Fruit fly (Drosophila melanogaster): ENCODE data around the gene crp.
A peak's percentile ranks its signal among the peaks of the same experiment; 100 is the strongest.

Gene crp

DNA sequence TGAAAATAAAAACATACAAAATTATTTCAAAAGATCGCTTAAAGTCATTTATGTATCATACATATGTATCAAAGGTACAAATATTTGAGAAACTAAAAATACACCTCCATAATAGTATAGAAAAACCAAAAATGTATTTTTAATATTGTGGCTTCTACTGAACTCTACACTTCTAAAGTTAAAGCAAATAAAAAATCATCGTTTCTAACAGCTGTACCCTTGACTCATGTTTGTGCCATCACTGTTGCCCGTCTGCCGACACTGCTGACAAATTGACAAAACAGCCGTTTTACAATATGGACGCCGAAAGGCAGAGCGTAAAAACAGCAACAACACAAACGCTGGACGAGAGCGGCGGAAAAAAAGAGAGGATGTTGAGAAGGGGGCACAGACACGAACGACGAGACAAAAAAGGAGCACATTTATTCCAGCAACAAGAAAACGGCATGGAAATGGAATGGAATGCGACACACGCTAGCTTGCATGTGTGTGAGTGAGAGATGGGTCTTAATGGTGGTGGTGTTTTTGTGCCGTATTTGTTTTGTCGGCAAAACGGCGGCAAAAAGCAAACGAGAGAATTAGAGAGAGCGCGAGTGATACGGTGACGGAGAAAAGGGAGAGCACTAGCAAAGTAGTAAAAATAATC lies 1.0 kb downstream of the crp start (continued):
- no peak for TF ChIP-seq eve (GFP tag; optimal IDR thresholded peaks at IDR 0.05)
- peak; percentile 64 for TF ChIP-seq CG6854 (GFP tag; optimal IDR thresholded peaks at IDR 0.05)
- no peak for TF ChIP-seq Atf6 (GFP tag; IDR thresholded peaks at IDR 0.05)
- TF ChIP-seq chinmo (GFP tag; IDR thresholded peaks at IDR 0.05; ENCODE audit: partially characterized antibody), result no peak
- no peak for TF ChIP-seq h (optimal IDR thresholded peaks at IDR 0.05)
- TF ChIP-seq Lhr (GFP tag; optimal IDR thresholded peaks at IDR 0.05), result peak; percentile 25
- TF ChIP-seq CG9817 (tag; optimal IDR thresholded peaks at IDR 0.05), result peak; percentile 74
- TF ChIP-seq jing (GFP tag; optimal IDR thresholded peaks at IDR 0.05), result peak; percentile 38
- TF ChIP-seq da (GFP tag; optimal IDR thresholded peaks at IDR 0.05), result peak; percentile 26
- peak; percentile 62 for TF ChIP-seq CG3995 (GFP tag; optimal IDR thresholded peaks at IDR 0.05)
- TF ChIP-seq Bgb (GFP tag; IDR thresholded peaks at IDR 0.05; ENCODE audit: partially characterized antibody), result no peak
- TF ChIP-seq pan (optimal IDR thresholded peaks at IDR 0.05), result no peak
- TF ChIP-seq pan (GFP tag; optimal IDR thresholded peaks at IDR 0.05 in 1 of 2, IDR thresholded peaks at IDR 0.05 in 1 of 2), result no peak
- TF ChIP-seq CG2202 (tag; optimal IDR thresholded peaks at IDR 0.05), result peak; percentile 50
- peak; percentile 52 for TF ChIP-seq cato (GFP tag; optimal IDR thresholded peaks at IDR 0.05; ENCODE audit: borderline replicate concordance)
- TF ChIP-seq CG12071 (GFP tag; optimal IDR thresholded peaks at IDR 0.05), result peak; percentile 78
- TF ChIP-seq CG17359 (tag; optimal IDR thresholded peaks at IDR 0.05), result peak; percentile 91
- TF ChIP-seq Atf-2 (GFP tag; optimal IDR thresholded peaks at IDR 0.05), result peak; percentile 19
- TF ChIP-seq CoRest (tag; optimal IDR thresholded peaks at IDR 0.05), result peak; percentile 80
- TF ChIP-seq CG12769 (tag; optimal IDR thresholded peaks at IDR 0.05), result peak; percentile 73
- TF ChIP-seq CG7271 (tag; optimal IDR thresholded peaks at IDR 0.05), result peak; percentile 50
- peak; percentile 15 for TF ChIP-seq CG7745 (tag; optimal IDR thresholded peaks at IDR 0.05)
- TF ChIP-seq CG3163 (GFP tag; optimal IDR thresholded peaks at IDR 0.05), result peak; percentile 65
- peak; percentile 79 for TF ChIP-seq Hr3 (GFP tag; optimal IDR thresholded peaks at IDR 0.05)
- TF ChIP-seq CG34376 (GFP tag; optimal IDR thresholded peaks at IDR 0.05), result no peak
- no peak for TF ChIP-seq HLH3B (GFP tag; IDR thresholded peaks at IDR 0.05)
- TF ChIP-seq Dek (tag; optimal IDR thresholded peaks at IDR 0.05), result peak; percentile 88
- TF ChIP-seq D19B (GFP tag; optimal IDR thresholded peaks at IDR 0.05), result peak; percentile 82
- TF ChIP-seq Nf-YC (tag; optimal IDR thresholded peaks at IDR 0.05), result peak; percentile 57
- no peak for TF ChIP-seq CG6791 (GFP tag; IDR thresholded peaks at IDR 0.05; ENCODE audit: partially characterized antibody)
- TF ChIP-seq crc (GFP tag; optimal IDR thresholded peaks at IDR 0.05), result peak; percentile 69
- peak; percentile 58 for TF ChIP-seq Jarid2 (GFP tag; optimal IDR thresholded peaks at IDR 0.05)
- TF ChIP-seq dmrt99B (tag; optimal IDR thresholded peaks at IDR 0.05), result peak; percentile 85
- TF ChIP-seq Ets65A (GFP tag), result peak; percentile 92
- peak; percentile 86 for TF ChIP-seq Hmr (GFP tag; optimal IDR thresholded peaks at IDR 0.05)
- peak; percentile 74 for TF ChIP-seq az2 (GFP tag; optimal IDR thresholded peaks at IDR 0.05)
- TF ChIP-seq Poxn (GFP tag; IDR thresholded peaks at IDR 0.05), result no peak
- TF ChIP-seq gsb-n (tag; optimal IDR thresholded peaks at IDR 0.05), result peak; percentile 61
- peak; percentile 62 for TF ChIP-seq en (GFP tag; optimal IDR thresholded peaks at IDR 0.05)
- TF ChIP-seq Opbp (GFP tag; IDR thresholded peaks at IDR 0.05; ENCODE audit: partially characterized antibody), result no peak
- peak; percentile 40 for TF ChIP-seq NC2β (GFP tag; optimal IDR thresholded peaks at IDR 0.05)
- peak; percentile 66 for TF ChIP-seq Nf-YB (GFP tag; optimal IDR thresholded peaks at IDR 0.05)
- TF ChIP-seq ewg (GFP tag; optimal IDR thresholded peaks at IDR 0.05), result peak; percentile 66
- no peak for TF ChIP-seq CkIIα-i1 (GFP tag; IDR thresholded peaks at IDR 0.05)
- no peak for TF ChIP-seq CG14014 (GFP tag; IDR thresholded peaks at IDR 0.05)
- TF ChIP-seq CG9876 (GFP tag; optimal IDR thresholded peaks at IDR 0.05), result peak; percentile 68
- TF ChIP-seq slou (GFP tag; optimal IDR thresholded peaks at IDR 0.05), result peak; percentile 32
- peak; percentile 90 for TF ChIP-seq CG15479 (GFP tag; optimal IDR thresholded peaks at IDR 0.05)
- no peak for TF ChIP-seq p53 (GFP tag; optimal IDR thresholded peaks at IDR 0.05)
- TF ChIP-seq CG2120 (GFP tag; optimal IDR thresholded peaks at IDR 0.05), result peak; percentile 94

Measured in whole organism, embryonic.